Fruit fly (Drosophila melanogaster) whole organism, prepupa: ENCODE measurements around the gene CG10587.

Source experiments
- Blimp-1 ChIP-seq: fragments of 200-800 bp; sonication (Bioruptor generic); optimal IDR thresholded peaks from 3 replicates; lab custom pipeline; 2017; ENCODE audit warnings: missing biosample characterization, missing genetic modification characterization, mild to moderate bottlenecking, moderate library complexity, missing genetic modification reagents
- CG10631 ChIP-seq: fragments of 200-800 bp; sonication (Bioruptor generic); optimal IDR thresholded peaks from 2 replicates; lab custom pipeline; 2016; ENCODE audit warnings: missing biosample characterization, missing genetic modification characterization
- CG10669 ChIP-seq: fragments of 200-800 bp; sonication (Bioruptor generic); optimal IDR thresholded peaks from 3 replicates; lab custom pipeline; 2018; ENCODE audit warnings: missing biosample characterization, mild to moderate bottlenecking, missing genetic modification characterization, moderate library complexity
- CG11902 ChIP-seq: fragments of 200-800 bp; sonication (Bioruptor generic); optimal IDR thresholded peaks from 3 replicates; lab custom pipeline; 2016; ENCODE audit warnings: missing biosample characterization, missing genetic modification characterization
- CG15336 ChIP-seq: fragments of 200-800 bp; sonication (Bioruptor generic); IDR thresholded peaks from 2 replicates; pipeline ENCODE4 v1.3.6; 2022; ENCODE audit warnings: missing biosample characterization, missing genetic modification characterization
- CG16779 ChIP-seq: fragments of 200-800 bp; sonication (Bioruptor generic); optimal IDR thresholded peaks from 3 replicates; lab custom pipeline; 2017; ENCODE audit warnings: missing biosample characterization, mild to moderate bottlenecking, missing genetic modification characterization
- CG3032 ChIP-seq: fragments of 200-800 bp; optimal IDR thresholded peaks from 2 replicates; lab custom pipeline; 2019; ENCODE audit warnings: missing biosample characterization, mild to moderate bottlenecking, missing genetic modification characterization, moderate library complexity
- CG31627 ChIP-seq: fragments of 200-800 bp; sonication (Bioruptor generic); optimal IDR thresholded peaks from 3 replicates; lab custom pipeline; 2016; ENCODE audit warnings: missing biosample characterization, missing genetic modification characterization
- CG32006 ChIP-seq: fragments of 200-800 bp; sonication (Bioruptor generic); optimal IDR thresholded peaks from 3 replicates; lab custom pipeline; 2017; ENCODE audit warnings: missing biosample characterization, mild to moderate bottlenecking, missing genetic modification characterization
- CG34406 ChIP-seq: fragments of 200-800 bp; sonication (Bioruptor generic); optimal IDR thresholded peaks from 3 replicates; lab custom pipeline; 2016; ENCODE audit warnings: missing biosample characterization, missing genetic modification characterization
- CG3919 ChIP-seq: fragments of 200-800 bp; sonication (Bioruptor generic); optimal IDR thresholded peaks from 3 replicates; lab custom pipeline; 2016; ENCODE audit warnings: missing biosample characterization, missing genetic modification characterization
- CG4318 ChIP-seq: fragments of 200-800 bp; sonication (Bioruptor generic); optimal IDR thresholded peaks from 3 replicates; lab custom pipeline; 2017; ENCODE audit warnings: missing biosample characterization, mild to moderate bottlenecking, missing genetic modification characterization
- CG6163 ChIP-seq: fragments of 200-800 bp; sonication (Bioruptor generic); IDR thresholded peaks from 3 replicates; pipeline ENCODE4 v1.3.6; 2022; ENCODE audit warnings: missing biosample characterization, missing genetic modification characterization
- CG6792 ChIP-seq: fragments of 200-800 bp; sonication (Bioruptor generic); optimal IDR thresholded peaks from 3 replicates; lab custom pipeline; 2016; ENCODE audit warnings: missing biosample characterization, missing genetic modification characterization
- CG6808 ChIP-seq: fragments of 200-800 bp; sonication (Bioruptor generic); optimal IDR thresholded peaks from 3 replicates; lab custom pipeline; 2017; ENCODE audit warnings: missing biosample characterization, missing genetic modification characterization, mild to moderate bottlenecking, moderate library complexity, missing genetic modification reagents
- CG6854 ChIP-seq: fragments of 200-800 bp; sonication (Bioruptor generic); optimal IDR thresholded peaks from 2 replicates; lab custom pipeline; 2017; ENCODE audit warnings: missing biosample characterization, mild to moderate bottlenecking, missing genetic modification characterization
- CG7368 ChIP-seq: fragments of 200-800 bp; sonication (Bioruptor generic); optimal IDR thresholded peaks from 3 replicates; lab custom pipeline; 2016; ENCODE audit warnings: missing biosample characterization, missing genetic modification characterization
- CG8119 ChIP-seq: fragments of 200-800 bp; sonication (Bioruptor generic); IDR thresholded peaks from 3 replicates; pipeline ENCODE4 v1.3.6; 2022; ENCODE audit warnings: missing biosample characterization, missing genetic modification characterization
- CG8632 ChIP-seq: fragments of 200-800 bp; sonication (Bioruptor generic); optimal IDR thresholded peaks from 3 replicates; lab custom pipeline; 2016; ENCODE audit warnings: missing biosample characterization, missing genetic modification characterization
- Eip75B ChIP-seq: fragments of 200-800 bp; sonication (Bioruptor generic); optimal IDR thresholded peaks from 3 replicates; lab custom pipeline; 2016; ENCODE audit warnings: missing biosample characterization, missing genetic modification characterization
- Eip78C ChIP-seq: fragments of 200-800 bp; sonication (Bioruptor generic); peaks from one replicate; lab custom pipeline; 2016; ENCODE audit warnings: missing biosample characterization, missing genetic modification characterization
- Eip93F ChIP-seq: fragments of 200-800 bp; sonication (Bioruptor generic); optimal IDR thresholded peaks from 2 replicates; lab custom pipeline; 2016; ENCODE audit warnings: missing biosample characterization, mild to moderate bottlenecking, missing genetic modification characterization
- Ets21C ChIP-seq: fragments of 200-800 bp; sonication (Bioruptor generic); optimal IDR thresholded peaks from 3 replicates; lab custom pipeline; 2016; ENCODE audit warnings: missing biosample characterization, missing genetic modification characterization
- Ets96B ChIP-seq: fragments of 200-800 bp; optimal IDR thresholded peaks from 2 replicates; lab custom pipeline; 2019; ENCODE audit warnings: missing biosample characterization, mild to moderate bottlenecking, missing genetic modification characterization, moderate library complexity
- Gug ChIP-seq: fragments of 200-800 bp; sonication (Bioruptor generic); IDR thresholded peaks from 2 replicates; pipeline ENCODE4 v1.3.6; 2022; ENCODE audit warnings: missing biosample characterization, missing genetic modification characterization
- Hr38 ChIP-seq: sonication (Bioruptor generic); optimal IDR thresholded peaks from 2 replicates; lab custom pipeline; 2016; ENCODE audit warnings: missing biosample characterization, missing genetic modification characterization
- Hr39 ChIP-seq: fragments of 200-800 bp; sonication (Bioruptor generic); optimal IDR thresholded peaks from 2 replicates; lab custom pipeline; 2016; ENCODE audit warnings: missing biosample characterization, missing genetic modification characterization
- Met ChIP-seq: fragments of 200-800 bp; sonication (Bioruptor generic); optimal IDR thresholded peaks from 3 replicates; lab custom pipeline; 2016; ENCODE audit warnings: missing biosample characterization, missing genetic modification characterization
- OdsH ChIP-seq: fragments of 200-800 bp; sonication (Bioruptor generic); optimal IDR thresholded peaks from 3 replicates; lab custom pipeline; 2016; ENCODE audit warnings: missing biosample characterization, missing genetic modification characterization
- Smox ChIP-seq: fragments of 200-800 bp; sonication (Bioruptor generic); optimal IDR thresholded peaks from 3 replicates; lab custom pipeline; 2016; ENCODE audit warnings: missing biosample characterization, missing genetic modification characterization
- Sox14 ChIP-seq: fragments of 200-800 bp; sonication (Bioruptor generic); optimal IDR thresholded peaks from 3 replicates; lab custom pipeline; 2016; ENCODE audit warnings: missing biosample characterization, missing genetic modification characterization
- Sox15 ChIP-seq: fragments of 200-800 bp; sonication (Bioruptor generic); optimal IDR thresholded peaks from 3 replicates; lab custom pipeline; 2016; ENCODE audit warnings: missing biosample characterization, missing genetic modification characterization
- achi ChIP-seq: fragments of 200-800 bp; sonication (Bioruptor generic); optimal IDR thresholded peaks from 3 replicates; lab custom pipeline; 2016; ENCODE audit warnings: missing biosample characterization, missing genetic modification characterization
- acj6 ChIP-seq: fragments of 200-800 bp; sonication (Bioruptor generic); optimal IDR thresholded peaks from 3 replicates; lab custom pipeline; 2016; ENCODE audit warnings: missing biosample characterization, missing genetic modification characterization
- cyc ChIP-seq: fragments of 200-800 bp; sonication (Bioruptor generic); optimal IDR thresholded peaks from 3 replicates; lab custom pipeline; 2016; ENCODE audit warnings: missing biosample characterization, missing genetic modification characterization
- dsx ChIP-seq: fragments of 200-800 bp; optimal IDR thresholded peaks from 3 replicates; lab custom pipeline; 2019; ENCODE audit warnings: missing biosample characterization, mild to moderate bottlenecking, missing genetic modification characterization, moderate library complexity; ENCODE audit not compliant: poor library complexity, severe bottlenecking
- eg ChIP-seq: fragments of 200-800 bp; sonication (Bioruptor generic); IDR thresholded peaks from 3 replicates; pipeline ENCODE4 v1.3.6; 2022; ENCODE audit warnings: missing biosample characterization, missing genetic modification characterization
- esn ChIP-seq: fragments of 200-800 bp; sonication (Bioruptor generic); optimal IDR thresholded peaks from 2 replicates; lab custom pipeline; 2016; ENCODE audit warnings: missing biosample characterization, mild to moderate bottlenecking, missing genetic modification characterization, moderate library complexity
- fd59A ChIP-seq: fragments of 200-800 bp; sonication (Bioruptor generic); optimal IDR thresholded peaks from 2 replicates; lab custom pipeline; 2017; ENCODE audit warnings: missing biosample characterization, mild to moderate bottlenecking, missing genetic modification characterization, missing genetic modification reagents
- lz ChIP-seq: fragments of 200-800 bp; sonication (Bioruptor generic); optimal IDR thresholded peaks from 3 replicates; lab custom pipeline; 2016; ENCODE audit warnings: missing biosample characterization, missing genetic modification characterization
- pdm3 ChIP-seq: fragments of 200-800 bp; sonication (Bioruptor generic); optimal IDR thresholded peaks from 3 replicates; lab custom pipeline; 2016; ENCODE audit warnings: missing biosample characterization, missing genetic modification characterization
- spab ChIP-seq: fragments of 200-800 bp; sonication (Bioruptor generic); optimal IDR thresholded peaks from 2 replicates; lab custom pipeline; 2017; ENCODE audit warnings: missing biosample characterization, mild to moderate bottlenecking, missing genetic modification characterization, missing genetic modification reagents
- ss ChIP-seq, 2 experiments: fragments of 200-800 bp; sonication (Bioruptor generic); optimal IDR thresholded peaks; 2 replicates in 1 of 2; 3 replicates in 1 of 2; lab custom pipeline; 2017 to 2018; ENCODE audit warnings: mild to moderate bottlenecking in 2 of 2, missing biosample characterization in 2 of 2, missing genetic modification characterization in 2 of 2, moderate library complexity in 1 of 2
- svp ChIP-seq: fragments of 200-800 bp; sonication (Bioruptor generic); peaks from one replicate; lab custom pipeline; 2016; ENCODE audit warnings: missing biosample characterization, missing genetic modification characterization
- topi ChIP-seq: fragments of 200-800 bp; sonication (Bioruptor generic); optimal IDR thresholded peaks from 3 replicates; lab custom pipeline; 2016; ENCODE audit warnings: missing biosample characterization, missing genetic modification characterization
- vri ChIP-seq: fragments of 200-800 bp; sonication (Bioruptor generic); optimal IDR thresholded peaks from 3 replicates; lab custom pipeline; 2016; ENCODE audit warnings: missing biosample characterization, mild to moderate bottlenecking, missing genetic modification characterization

Gene CG10587

dm6 chr3L:20988862-20989261 lies 26.5 kb upstream of the CG10587 start (continued):
- TF ChIP-seq CG7368, result peak; percentile 41
- peak; percentile 70; the same call in 2 of the 3 replicates for TF ChIP-seq CG8119 (GFP tag; lab: Robert Waterston, UW)
- TF ChIP-seq CG6854 (GFP tag; lab: Kevin White, UChicago), result no peak
- no peak for TF ChIP-seq Eip93F
- TF ChIP-seq Gug (GFP tag; lab: Robert Waterston, UW), result peak; percentile 66
- TF ChIP-seq CG8632 (GFP tag; lab: Kevin White, UChicago), result peak; percentile 16
- peak; percentile 90 for TF ChIP-seq Eip78C (GFP tag; lab: Kevin White, UChicago)
- TF ChIP-seq CG32006 (GFP tag; lab: Kevin White, UChicago), result peak; percentile 57
- no peak for TF ChIP-seq Smox (GFP tag; lab: Kevin White, UChicago)
- peak; percentile 71 for TF ChIP-seq Eip75B (GFP tag; lab: Kevin White, UChicago)
- TF ChIP-seq CG16779 (tag; lab: Kevin White, UChicago), result peak; percentile 48
- peak; percentile 75 for TF ChIP-seq Sox14 (GFP tag; lab: Kevin White, UChicago)
- no peak for TF ChIP-seq Hr38 (GFP tag; lab: Kevin White, UChicago)
- TF ChIP-seq topi (GFP tag; lab: Kevin White, UChicago), result peak; percentile 9
- peak; percentile 58 for TF ChIP-seq OdsH (GFP tag; lab: Kevin White, UChicago)
- TF ChIP-seq cyc (GFP tag; lab: Kevin White, UChicago), result no peak
- TF ChIP-seq CG15336, result peak; percentile 67; the same call in 1 of the 2 replicates
- TF ChIP-seq Blimp-1 (GFP tag; lab: Kevin White, UChicago), result no peak
- TF ChIP-seq CG4318, result peak; percentile 18
- TF ChIP-seq CG6792, result peak; percentile 54
- no peak for TF ChIP-seq CG31627 (GFP tag; lab: Kevin White, UChicago)
- peak; percentile 74 for TF ChIP-seq dsx (GFP tag; lab: Kevin White, UChicago)
- TF ChIP-seq, all 60 proteins: peak for 38

dm6 chr3L:20987895-20988294 lies 25.5 kb upstream of the CG10587 start:
- TF ChIP-seq CG34406 (GFP tag; lab: Kevin White, UChicago), result peak; percentile 17
- no peak for TF ChIP-seq cyc (GFP tag; lab: Kevin White, UChicago)
- TF ChIP-seq esn (GFP tag; lab: Kevin White, UChicago), result peak; percentile 18
- TF ChIP-seq CG6808 (GFP tag; lab: Kevin White, UChicago), result peak; percentile 24
- peak; percentile 57; the same call in 2 of the 3 replicates for TF ChIP-seq CG6163 (GFP tag; lab: Robert Waterston, UW)
- TF ChIP-seq vri (GFP tag; lab: Kevin White, UChicago), result no peak
- TF ChIP-seq Eip78C (GFP tag; lab: Kevin White, UChicago), result peak; percentile 1
- peak; percentile 3 for TF ChIP-seq Sox14 (GFP tag; lab: Kevin White, UChicago)
- TF ChIP-seq CG10669 (GFP tag; lab: Kevin White, UChicago), result peak; percentile 30
- TF ChIP-seq pdm3 (GFP tag; lab: Kevin White, UChicago), result peak; percentile 14
- TF ChIP-seq topi (GFP tag; lab: Kevin White, UChicago), result peak; percentile 13
- TF ChIP-seq Ets96B (tag; lab: Kevin White, UChicago), result peak; percentile 55
- peak; percentile 42; the same call in 1 of the 3 replicates for TF ChIP-seq CG8119 (GFP tag; lab: Robert Waterston, UW)
- peak; percentile 59 for TF ChIP-seq CG10631 (GFP tag; lab: Kevin White, UChicago)
- peak; percentile 47 for TF ChIP-seq acj6 (GFP tag; lab: Kevin White, UChicago)
- TF ChIP-seq Eip75B (GFP tag; lab: Kevin White, UChicago), result peak; percentile 7
- peak; percentile 63 for TF ChIP-seq CG3032 (tag; lab: Kevin White, UChicago)
- TF ChIP-seq lz (GFP tag; lab: Kevin White, UChicago), result peak; percentile 0
- TF ChIP-seq CG6792, result no peak
- TF ChIP-seq Gug (GFP tag; lab: Robert Waterston, UW), result 0 out of 2 replicates have a peak, but pooled peaks have one; percentile 33
- TF ChIP-seq dsx (GFP tag; lab: Kevin White, UChicago), result peak; percentile 20
- TF ChIP-seq Smox (GFP tag; lab: Kevin White, UChicago), result peak; percentile 16
- TF ChIP-seq fd59A, result peak; percentile 56
- no peak for TF ChIP-seq CG11902 (GFP tag; lab: Kevin White, UChicago)
- no peak for TF ChIP-seq Met (GFP tag; lab: Kevin White, UChicago)
- peak; percentile 30 for TF ChIP-seq OdsH (GFP tag; lab: Kevin White, UChicago)
- peak; percentile 20 for TF ChIP-seq spab (GFP tag; lab: Kevin White, UChicago)
- TF ChIP-seq Ets21C (GFP tag; lab: Kevin White, UChicago), result no peak
- peak; percentile 52 for TF ChIP-seq svp (GFP tag; lab: Kevin White, UChicago)
- TF ChIP-seq CG3919 (GFP tag; lab: Kevin White, UChicago), result peak; percentile 13
- TF ChIP-seq ss (GFP tag; optimal IDR thresholded peaks at IDR 0.05; lab: Kevin White, UChicago), result peak in 1 of 2 experiments; percentile 27
- TF ChIP-seq CG31627 (GFP tag; lab: Kevin White, UChicago), result no peak
- TF ChIP-seq Blimp-1 (GFP tag; lab: Kevin White, UChicago), result no peak
- no peak for TF ChIP-seq Sox15 (GFP tag; lab: Kevin White, UChicago)
- TF ChIP-seq CG15336, result peak; percentile 47
- no peak for TF ChIP-seq Hr39 (GFP tag; lab: Kevin White, UChicago)
- TF ChIP-seq achi, result peak; percentile 49
- peak; percentile 54; the same call in 1 of the 3 replicates for TF ChIP-seq eg (GFP tag; lab: Robert Waterston, UW)
- TF ChIP-seq CG32006 (GFP tag; lab: Kevin White, UChicago), result peak; percentile 39
- TF ChIP-seq, all 60 proteins: peak for 29
